Worm (Caenorhabditis elegans) whole organism, L4 larva: ENCODE data around the gene gst-8.

Experiments used
- F10B5.3 ChIP-seq: sonication (generic microtip); optimal IDR thresholded peaks from 2 replicates; lab custom pipeline; 2016; ENCODE audit warnings: mild to moderate bottlenecking, missing genetic modification characterization, missing compliant biosample characterization
- F26F4.8 ChIP-seq: fragments of 200-800 bp; sonication (Bioruptor generic); conservative IDR thresholded peaks from 2 replicates; pipeline ENCODE4 v1.3.6; 2022; ENCODE audit warnings: missing genetic modification characterization, missing compliant biosample characterization
- F49E8.2 ChIP-seq: sonication (generic microtip); optimal IDR thresholded peaks from 2 replicates; lab custom pipeline; 2016; ENCODE audit warnings: missing compliant biosample characterization, mild to moderate bottlenecking, missing genetic modification characterization, borderline replicate concordance
- Y105C5A.15 ChIP-seq: fragments of 200-800 bp; sonication (Bioruptor generic); IDR thresholded peaks from 2 replicates; pipeline ENCODE4 v1.3.6; 2022; ENCODE audit warnings: missing genetic modification characterization, missing compliant biosample characterization
- Y48G9A.11 ChIP-seq: fragments of 200-800 bp; sonication (Bioruptor generic); IDR thresholded peaks from 2 replicates; pipeline ENCODE4 v1.3.6; 2022; ENCODE audit warnings: missing genetic modification reagents, missing genetic modification characterization, missing compliant biosample characterization
- ZK546.5 ChIP-seq, 2 experiments: sonication (generic microtip); optimal IDR thresholded peaks; 2 replicates each; lab custom pipeline; 2017; ENCODE audit warnings: missing biosample characterization in 2 of 2, missing genetic modification characterization in 2 of 2
- aha-1 ChIP-seq: fragments of 150-350 bp; peaks from one replicate; lab custom pipeline; 2014; ENCODE audit warnings: missing biosample characterization, missing genetic modification characterization
- attf-4 ChIP-seq: sonication (generic microtip); optimal IDR thresholded peaks from 3 replicates; lab custom pipeline; 2017; ENCODE audit warnings: missing biosample characterization, missing genetic modification characterization
- ceh-28 ChIP-seq: fragments of 150-350 bp; optimal IDR thresholded peaks from 2 replicates; lab custom pipeline; 2014; ENCODE audit warnings: missing biosample characterization, missing genetic modification reagents, missing genetic modification characterization
- ceh-44 ChIP-seq: fragments of 200-800 bp; sonication (Bioruptor generic); IDR thresholded peaks from 2 replicates; pipeline ENCODE4 v1.3.6; 2022; ENCODE audit warnings: missing genetic modification reagents, missing genetic modification characterization, missing compliant biosample characterization
- ceh-62 ChIP-seq: sonication (generic microtip); optimal IDR thresholded peaks from 2 replicates; lab custom pipeline; 2017; ENCODE audit warnings: missing biosample characterization, missing genetic modification characterization
- ceh-82 ChIP-seq: sonication (generic microtip); optimal IDR thresholded peaks from 2 replicates; lab custom pipeline; 2017; ENCODE audit warnings: missing biosample characterization, missing genetic modification characterization
- cey-2 ChIP-seq: sonication (generic microtip); optimal IDR thresholded peaks from 3 replicates; lab custom pipeline; 2017; ENCODE audit warnings: missing genetic modification characterization, mild to moderate bottlenecking, missing compliant biosample characterization, antibody characterized with exemption, borderline replicate concordance; ENCODE audit not compliant: insufficient read depth
- daf-12 ChIP-seq: fragments of 150-350 bp; optimal IDR thresholded peaks from 2 replicates; lab custom pipeline; 2014; ENCODE audit warnings: missing biosample characterization, missing genetic modification reagents, missing genetic modification characterization
- daf-8 ChIP-seq: fragments of 200-800 bp; sonication (Bioruptor generic); IDR thresholded peaks from 2 replicates; pipeline ENCODE4 v1.3.6; 2022; ENCODE audit warnings: missing genetic modification characterization, missing compliant biosample characterization
- dmd-8 ChIP-seq: fragments of 200-800 bp; sonication (Bioruptor generic); IDR thresholded peaks from 2 replicates; pipeline ENCODE4 v1.3.6; 2022; ENCODE audit warnings: missing genetic modification characterization, missing compliant biosample characterization
- dmd-9 ChIP-seq: fragments of 200-800 bp; sonication (Bioruptor generic); IDR thresholded peaks from 2 replicates; pipeline ENCODE4 v1.3.6; 2022; ENCODE audit warnings: missing genetic modification reagents, missing genetic modification characterization, missing compliant biosample characterization
- duxl-1 ChIP-seq: sonication (generic microtip); optimal IDR thresholded peaks from 2 replicates; lab custom pipeline; 2016; ENCODE audit warnings: mild to moderate bottlenecking, missing genetic modification characterization, moderate library complexity, missing compliant biosample characterization; ENCODE audit not compliant: poor library complexity
- dve-1 ChIP-seq: sonication (generic microtip); optimal IDR thresholded peaks from 2 replicates; lab custom pipeline; 2017; ENCODE audit warnings: antibody characterized with exemption, mild to moderate bottlenecking, missing genetic modification characterization, missing compliant biosample characterization; ENCODE audit not compliant: insufficient read depth
- hlh-11 ChIP-seq: fragments of 200-800 bp; sonication (Bioruptor generic); optimal IDR thresholded peaks from 2 replicates; lab custom pipeline; 2018; ENCODE audit warnings: mild to moderate bottlenecking, missing genetic modification characterization, missing compliant biosample characterization
- hmg-1.1 ChIP-seq: fragments of 200-800 bp; sonication (Bioruptor generic); IDR thresholded peaks from 2 replicates; pipeline ENCODE4 v1.3.6; 2022; ENCODE audit warnings: missing genetic modification reagents, missing genetic modification characterization, missing compliant biosample characterization
- lim-7 ChIP-seq: fragments of 200-800 bp; sonication (Bioruptor generic); IDR thresholded peaks from 2 replicates; pipeline ENCODE4 v1.3.6; 2022; ENCODE audit warnings: missing genetic modification characterization, missing compliant biosample characterization
- lin-1 ChIP-seq: fragments of 200-800 bp; sonication (Bioruptor generic); IDR thresholded peaks from 2 replicates; pipeline ENCODE4 v1.3.6; 2022; ENCODE audit warnings: missing genetic modification reagents, missing genetic modification characterization, missing compliant biosample characterization
- lin-15B ChIP-seq: fragments of 150-350 bp; sonication (generic microtip); optimal IDR thresholded peaks from 3 replicates; lab custom pipeline; 2014; ENCODE audit warnings: missing biosample characterization, missing genetic modification characterization
- lin-38 ChIP-seq: fragments of 200-800 bp; sonication (Bioruptor generic); IDR thresholded peaks from 2 replicates; pipeline ENCODE4 v1.3.6; 2022; ENCODE audit warnings: missing genetic modification reagents, missing genetic modification characterization, missing compliant biosample characterization
- lir-3 ChIP-seq: sonication (generic microtip); optimal IDR thresholded peaks from 2 replicates; lab custom pipeline; 2016; ENCODE audit warnings: mild to moderate bottlenecking, missing genetic modification characterization, missing compliant biosample characterization
- madf-5 ChIP-seq, 2 experiments: fragments of 200-800 bp; sonication (Bioruptor generic); IDR thresholded peaks; 2 replicates each; pipeline ENCODE4 v1.3.6; 2022; ENCODE audit warnings: missing compliant biosample characterization in 2 of 2, missing genetic modification characterization in 2 of 2
- madf-9 ChIP-seq: fragments of 200-800 bp; sonication (Bioruptor generic); conservative IDR thresholded peaks from 2 replicates; pipeline ENCODE4 v1.3.6; 2022; ENCODE audit warnings: missing genetic modification reagents, missing genetic modification characterization, missing compliant biosample characterization
- mdt-29 ChIP-seq: fragments of 200-800 bp; sonication (Bioruptor generic); IDR thresholded peaks from 2 replicates; pipeline ENCODE4 v1.3.6; 2022; ENCODE audit warnings: missing genetic modification reagents, missing genetic modification characterization, missing compliant biosample characterization
- mep-1 ChIP-seq: fragments of 150-350 bp; sonication (generic microtip); optimal IDR thresholded peaks from 3 replicates; lab custom pipeline; 2014; ENCODE audit warnings: missing biosample characterization, missing genetic modification characterization
- mes-2 ChIP-seq: sonication (generic microtip); optimal IDR thresholded peaks from 2 replicates; lab custom pipeline; 2016; ENCODE audit warnings: missing genotype, mild to moderate bottlenecking, missing genetic modification characterization, missing compliant biosample characterization; ENCODE audit not compliant: poor library complexity, severe bottlenecking
- mxl-2 ChIP-seq: fragments of 200-800 bp; sonication (Bioruptor generic); conservative IDR thresholded peaks from 2 replicates; pipeline ENCODE4 v1.3.6; 2022; ENCODE audit warnings: missing genetic modification reagents, missing genetic modification characterization, missing compliant biosample characterization
- nhr-10 ChIP-seq: fragments of 150-350 bp; optimal IDR thresholded peaks from 2 replicates; lab custom pipeline; 2014; ENCODE audit warnings: missing biosample characterization, missing genetic modification characterization
- nhr-11 ChIP-seq: fragments of 150-350 bp; optimal IDR thresholded peaks from 2 replicates; lab custom pipeline; 2014; ENCODE audit warnings: missing biosample characterization, missing genetic modification characterization
- nhr-41 ChIP-seq: fragments of 200-800 bp; sonication (Bioruptor generic); IDR thresholded peaks from 2 replicates; pipeline ENCODE4 v1.3.6; 2022; ENCODE audit warnings: missing genetic modification reagents, missing genetic modification characterization, missing compliant biosample characterization
- nhr-76 ChIP-seq: fragments of 150-350 bp; optimal IDR thresholded peaks from 2 replicates; lab custom pipeline; 2014; ENCODE audit warnings: missing biosample characterization, missing genetic modification characterization
- nhr-77 ChIP-seq: fragments of 150-350 bp; optimal IDR thresholded peaks from 2 replicates; lab custom pipeline; 2014; ENCODE audit warnings: missing biosample characterization, missing genetic modification characterization
- pha-4 ChIP-seq, 2 experiments: fragments of 150-350 bp in 1 of 2; fragments of 200-800 bp in 1 of 2; sonication (Bioruptor generic) in 1 of 2; IDR thresholded peaks in 1 of 2; optimal IDR thresholded peaks in 1 of 2; 2 replicates each; pipeline versions ENCODE4 v1.3.6 to Lab custom; 2014 to 2022; ENCODE audit warnings: missing genetic modification characterization in 2 of 2, missing genetic modification reagents in 2 of 2, missing biosample characterization in 1 of 2, missing compliant biosample characterization in 1 of 2
- php-3 ChIP-seq: fragments of 200-800 bp; sonication (Bioruptor generic); IDR thresholded peaks from 2 replicates; pipeline ENCODE4 v1.3.6; 2022; ENCODE audit warnings: missing genetic modification reagents, missing genetic modification characterization, missing compliant biosample characterization
- pqm-1 ChIP-seq: sonication (generic microtip); optimal IDR thresholded peaks from 2 replicates; lab custom pipeline; 2017; ENCODE audit warnings: missing biosample characterization, missing genetic modification characterization
- snpc-4 ChIP-seq: fragments of 150-350 bp; optimal IDR thresholded peaks from 2 replicates; lab custom pipeline; 2014; ENCODE audit warnings: missing biosample characterization, missing genetic modification characterization
- spr-3 ChIP-seq: fragments of 200-800 bp; sonication (Bioruptor generic); optimal IDR thresholded peaks from 2 replicates; lab custom pipeline; 2018; ENCODE audit warnings: mild to moderate bottlenecking, missing genetic modification characterization, missing compliant biosample characterization
- tag-97 ChIP-seq: fragments of 200-800 bp; sonication (Bioruptor generic); IDR thresholded peaks from 2 replicates; pipeline ENCODE4 v1.3.6; 2022; ENCODE audit warnings: missing genetic modification characterization, missing compliant biosample characterization
- unc-130 ChIP-seq: sonication (generic microtip); optimal IDR thresholded peaks from 2 replicates; lab custom pipeline; 2016; ENCODE audit warnings: missing genetic modification reagents, missing genetic modification characterization, missing compliant biosample characterization
- unc-39 ChIP-seq: sonication (generic microtip); optimal IDR thresholded peaks from 2 replicates; lab custom pipeline; 2017; ENCODE audit warnings: missing biosample characterization, missing genetic modification characterization
- vab-7 ChIP-seq: fragments of 200-800 bp; sonication (Bioruptor generic); IDR thresholded peaks from 2 replicates; pipeline ENCODE4 v1.3.6; 2022; ENCODE audit warnings: missing genetic modification reagents, missing genetic modification characterization, missing compliant biosample characterization
- zag-1 ChIP-seq: fragments of 150-350 bp; optimal IDR thresholded peaks from 2 replicates; lab custom pipeline; 2014; ENCODE audit warnings: missing biosample characterization, missing genetic modification characterization
- zfp-2 ChIP-seq: sonication (generic microtip); optimal IDR thresholded peaks from 2 replicates; lab custom pipeline; 2016; ENCODE audit warnings: mild to moderate bottlenecking, missing genetic modification characterization, missing compliant biosample characterization
- zfp-3 ChIP-seq: fragments of 200-800 bp; sonication (Bioruptor generic); conservative IDR thresholded peaks from 2 replicates; pipeline ENCODE4 v1.3.6; 2022; ENCODE audit warnings: missing genetic modification reagents, missing genetic modification characterization, missing compliant biosample characterization
- zip-11 ChIP-seq: fragments of 200-800 bp; sonication (Bioruptor generic); IDR thresholded peaks from 2 replicates; pipeline ENCODE4 v1.3.6; 2022; ENCODE audit warnings: missing genetic modification characterization, missing compliant biosample characterization
- zip-2 ChIP-seq: fragments of 150-350 bp; optimal IDR thresholded peaks from 2 replicates; lab custom pipeline; 2014; ENCODE audit warnings: missing biosample characterization, missing genetic modification characterization
- ztf-11 ChIP-seq: fragments of 150-350 bp; optimal IDR thresholded peaks from 2 replicates; lab custom pipeline; 2014; ENCODE audit warnings: missing biosample characterization, missing genetic modification characterization

Gene gst-8

DNA sequence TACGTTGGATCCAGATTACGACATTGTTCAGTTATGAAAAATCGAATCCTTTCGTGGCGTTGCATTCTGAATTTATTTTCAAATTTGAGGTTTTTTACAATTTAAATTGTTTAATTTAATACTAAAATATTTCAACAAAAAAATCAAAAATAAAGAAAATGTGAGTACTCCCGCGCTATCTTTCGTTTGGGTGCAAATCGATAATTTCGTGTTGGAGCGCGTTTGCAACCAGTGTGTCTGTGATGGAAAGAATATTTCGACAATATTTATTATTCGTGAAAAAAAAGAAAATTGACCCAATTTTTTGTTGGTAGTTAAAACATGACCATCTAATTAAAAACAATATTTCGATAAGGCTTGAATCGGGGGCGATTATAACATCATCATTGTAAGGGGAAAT, 18.5 kb downstream of the gst-8 start, which contains the start of gene R05F9.9 (continued):
- TF ChIP-seq zfp-3 (GFP tag; lab: Robert Waterston, UW): no peak
- no peak for TF ChIP-seq Y105C5A.15 (GFP tag; lab: Robert Waterston, UW)
- no peak for TF ChIP-seq lin-15B (tag; lab: Kevin White, UChicago)
- TF ChIP-seq nhr-76 (tag; lab: Kevin White, UChicago): no peak
- TF ChIP-seq F10B5.3 (tag; lab: Kevin White, UChicago): no peak
- TF ChIP-seq php-3 (GFP tag; lab: Robert Waterston, UW): no peak
- no peak for TF ChIP-seq dmd-8 (GFP tag; lab: Robert Waterston, UW)
- no peak for TF ChIP-seq unc-39 (tag; lab: Kevin White, UChicago)
- no peak for TF ChIP-seq lim-7 (GFP tag; lab: Robert Waterston, UW)
- no peak for TF ChIP-seq cey-2 (tag; lab: Kevin White, UChicago)
- no peak for TF ChIP-seq daf-12
- TF ChIP-seq nhr-77: no peak
- TF ChIP-seq zag-1: no peak
- no peak for TF ChIP-seq zip-2 (tag; lab: Kevin White, UChicago)
- peak; percentile 0 for TF ChIP-seq F49E8.2 (tag; lab: Kevin White, UChicago)
- peak; percentile 5 for TF ChIP-seq hlh-11
- TF ChIP-seq zfp-2: no peak
- no peak for TF ChIP-seq mxl-2 (GFP tag; lab: Robert Waterston, UW)
- no peak for TF ChIP-seq snpc-4
- peak; percentile 22; the same call in 1 of the 2 replicates for TF ChIP-seq pha-4 (GFP tag; IDR thresholded peaks at IDR 0.05; lab: Robert Waterston, UW)
- no peak for TF ChIP-seq pha-4 (tag; optimal IDR thresholded peaks at IDR 0.05; lab: Kevin White, UChicago)
- TF ChIP-seq nhr-41 (GFP tag; lab: Robert Waterston, UW): no peak
- no peak for TF ChIP-seq ZK546.5 (tag; optimal IDR thresholded peaks at IDR 0.05; lab: Kevin White, UChicago)
- no peak for TF ChIP-seq ceh-44
- no peak for TF ChIP-seq nhr-10 (tag; lab: Kevin White, UChicago)
- TF ChIP-seq lir-3 (tag; lab: Kevin White, UChicago): no peak
- no peak for TF ChIP-seq ceh-62
- TF ChIP-seq lin-38 (GFP tag; lab: Robert Waterston, UW): peak; percentile 77
- TF ChIP-seq daf-8 (GFP tag; lab: Robert Waterston, UW): no peak
- TF ChIP-seq hmg-1.1 (GFP tag; lab: Robert Waterston, UW): no peak
- TF ChIP-seq lin-1: no peak
- TF ChIP-seq vab-7: no peak
- peak; percentile 68 for TF ChIP-seq mes-2
- TF ChIP-seq Y48G9A.11 (GFP tag; lab: Robert Waterston, UW): no peak
- no peak for TF ChIP-seq ceh-82
- TF ChIP-seq dmd-9 (GFP tag; lab: Robert Waterston, UW): no peak
- no peak for TF ChIP-seq madf-9 (GFP tag; lab: Robert Waterston, UW)
- TF ChIP-seq aha-1 (tag; lab: Kevin White, UChicago): peak; percentile 49
- no peak for TF ChIP-seq spr-3
- no peak for TF ChIP-seq attf-4
- peak; percentile 70 for TF ChIP-seq mep-1 (tag; lab: Kevin White, UChicago)
- TF ChIP-seq duxl-1: no peak
- TF ChIP-seq tag-97: no peak
- TF ChIP-seq zip-11 (GFP tag; lab: Robert Waterston, UW): no peak
- TF ChIP-seq ztf-11 (tag; lab: Kevin White, UChicago): no peak
- TF ChIP-seq dve-1: peak; percentile 58
- TF ChIP-seq pqm-1 (tag; lab: Kevin White, UChicago): no peak
- TF ChIP-seq mdt-29: no peak
- no peak for TF ChIP-seq nhr-11 (tag; lab: Kevin White, UChicago)
- TF ChIP-seq F26F4.8 (GFP tag; lab: Robert Waterston, UW): no peak
- TF ChIP-seq unc-130 (GFP tag; lab: Kevin White, UChicago): no peak
- no peak for TF ChIP-seq ceh-28
- TF ChIP-seq madf-5 (GFP tag; IDR thresholded peaks at IDR 0.05; lab: Robert Waterston, UW): no peak
